Worm (Caenorhabditis elegans): ENCODE measurements around the gene cnc-9.

cnc-9 gene

DNA sequence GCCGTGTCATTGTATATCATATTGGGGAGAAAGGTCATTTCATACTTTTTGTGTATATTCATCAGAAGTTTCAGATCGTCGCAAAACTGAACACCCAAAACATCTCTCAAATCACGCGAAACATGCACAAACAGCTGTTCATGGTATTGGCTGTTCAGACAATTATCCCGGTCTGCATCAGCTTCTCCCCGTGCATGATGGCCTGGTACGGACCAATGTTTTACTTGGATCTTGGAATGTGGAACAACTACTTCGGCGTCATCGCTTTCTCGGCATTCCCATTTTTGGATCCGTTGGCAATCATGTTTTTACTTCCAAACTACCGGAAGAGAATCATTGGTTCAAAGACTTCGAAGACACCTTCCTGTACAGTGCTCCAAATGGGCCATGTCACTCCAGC lies 3.5 kb upstream of the cnc-9 start:
- TF ChIP-seq arid-1 (GFP tag; conservative IDR thresholded peaks at IDR 0.05), result no peak
- TF ChIP-seq unc-62 (GFP tag; optimal IDR thresholded peaks at IDR 0.05 in 1 of 2), result peak in 1 of 2 experiments; percentile 92
- TF ChIP-seq unc-62 (tag; optimal IDR thresholded peaks at IDR 0.05), result no peak

DNA sequence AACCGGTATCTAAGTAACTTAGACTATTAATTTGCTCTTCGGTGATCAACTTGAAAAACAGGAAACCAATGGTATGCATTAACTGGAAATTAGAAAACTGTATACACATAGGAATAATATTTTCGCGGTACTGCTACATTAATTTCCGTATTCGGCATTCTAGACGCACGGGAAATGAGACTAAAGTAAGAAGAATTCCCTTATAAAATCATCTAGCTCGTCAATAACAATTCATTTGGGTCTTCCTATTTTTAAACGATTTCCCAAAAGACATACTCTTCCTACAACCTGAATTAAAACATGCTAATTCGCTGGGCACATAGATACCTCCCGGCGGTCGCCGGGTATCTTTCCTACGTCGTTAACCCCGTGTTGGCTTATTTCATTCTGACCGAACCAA lies 2.4 kb upstream of the cnc-9 start, which contains the start of gene srj-13:
Gene srj-13 (plus strand): TSS at position 301 of the 400 bp plus-strand sequence.
- TF ChIP-seq Y75B8A.6 (GFP tag; IDR thresholded peaks at IDR 0.05), result no peak
- TF ChIP-seq nhr-25 (tag; optimal IDR thresholded peaks at IDR 0.05; ENCODE audit: borderline replicate concordance, insufficient read depth), result no peak
- TF ChIP-seq F49E8.2 (tag; optimal IDR thresholded peaks at IDR 0.05; ENCODE audit: borderline replicate concordance), result no peak
- TF ChIP-seq aha-1 (tag), result peak; percentile 32

DNA sequence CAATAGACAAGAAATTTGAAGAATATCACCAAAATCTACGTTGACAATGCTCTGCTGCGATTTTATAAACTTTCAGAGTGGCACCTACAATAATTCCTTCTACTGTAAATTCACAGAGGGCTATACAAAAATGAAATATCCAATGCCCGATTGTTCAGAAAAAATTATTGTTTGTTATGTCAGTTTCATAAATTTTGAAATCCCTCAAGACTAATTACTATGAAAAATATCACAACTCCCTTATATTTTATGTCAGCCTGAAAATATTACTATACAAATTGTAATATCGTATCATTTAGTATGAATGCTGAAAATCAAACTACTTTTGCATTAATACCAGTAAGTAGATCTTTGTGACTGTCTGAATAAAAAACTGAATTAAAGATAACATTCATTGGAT lies 593 bp upstream of the cnc-9 start, which contains the start of gene srx-60:
Gene srx-60 (plus strand): TSS at position 301 of the 400 bp plus-strand sequence.
- no peak for TF ChIP-seq dmd-8 (GFP tag; IDR thresholded peaks at IDR 0.05)
- TF ChIP-seq arid-1 (GFP tag; conservative IDR thresholded peaks at IDR 0.05), result no peak

DNA sequence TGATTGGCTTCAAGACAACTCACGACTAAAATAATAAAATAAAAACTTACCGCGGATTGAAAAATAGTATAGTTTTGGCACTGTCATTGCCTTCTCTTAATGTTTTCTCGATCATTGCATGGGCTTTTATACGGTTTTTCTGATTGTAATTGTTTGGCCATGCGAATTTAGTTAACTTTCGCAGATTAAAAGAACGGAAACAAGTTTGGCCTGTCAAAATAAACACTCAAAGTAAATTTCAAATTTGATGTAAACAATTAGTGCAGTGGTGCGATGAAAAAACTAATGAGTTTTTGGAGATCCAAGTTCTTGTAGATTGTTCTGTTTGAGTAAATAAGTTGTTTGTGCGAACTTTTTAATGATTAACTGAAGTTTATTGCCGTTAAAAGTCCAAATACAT lies 793 bp downstream of the cnc-9 start, which contains the start of gene gst-41:
Gene gst-41 (minus strand): TSS at position 101 of the 400 bp plus-strand sequence.
- TF ChIP-seq dmd-9 (GFP tag; IDR thresholded peaks at IDR 0.05), result no peak
- TF ChIP-seq hlh-11 (tag; optimal IDR thresholded peaks at IDR 0.05), result no peak
- no peak for TF ChIP-seq pha-4 (GFP tag; IDR thresholded peaks at IDR 0.05)
- TF ChIP-seq pha-4 (tag; optimal IDR thresholded peaks at IDR 0.05), result no peak
- no peak for TF ChIP-seq php-3 (GFP tag; IDR thresholded peaks at IDR 0.05)
- TF ChIP-seq vab-7 (GFP tag; IDR thresholded peaks at IDR 0.05), result no peak
- TF ChIP-seq nhr-11 (tag; optimal IDR thresholded peaks at IDR 0.05), result no peak
- TF ChIP-seq ama-1 (optimal IDR thresholded peaks at IDR 0.05), result no peak
- TF ChIP-seq spr-3 (GFP tag; optimal IDR thresholded peaks at IDR 0.05), result no peak
- no peak for TF ChIP-seq ceh-32 (tag; optimal IDR thresholded peaks at IDR 0.05; ENCODE audit: poor library complexity)
- TF ChIP-seq ceh-62 (tag; optimal IDR thresholded peaks at IDR 0.05), result no peak
- no peak for TF ChIP-seq sdz-12 (GFP tag; optimal IDR thresholded peaks at IDR 0.05)
- TF ChIP-seq ztf-7 (tag; optimal IDR thresholded peaks at IDR 0.05), result no peak
- no peak for TF ChIP-seq jun-1 (tag; optimal IDR thresholded peaks at IDR 0.05)
- no peak for TF ChIP-seq lin-39 (tag; optimal IDR thresholded peaks at IDR 0.05)
- no peak for TF ChIP-seq zfp-3 (GFP tag; conservative IDR thresholded peaks at IDR 0.05)
- TF ChIP-seq egl-43 (GFP tag; IDR thresholded peaks at IDR 0.05), result no peak
- no peak for TF ChIP-seq ZK546.5 (tag; optimal IDR thresholded peaks at IDR 0.05)
- no peak for TF ChIP-seq daf-8 (GFP tag; IDR thresholded peaks at IDR 0.05)

DNA sequence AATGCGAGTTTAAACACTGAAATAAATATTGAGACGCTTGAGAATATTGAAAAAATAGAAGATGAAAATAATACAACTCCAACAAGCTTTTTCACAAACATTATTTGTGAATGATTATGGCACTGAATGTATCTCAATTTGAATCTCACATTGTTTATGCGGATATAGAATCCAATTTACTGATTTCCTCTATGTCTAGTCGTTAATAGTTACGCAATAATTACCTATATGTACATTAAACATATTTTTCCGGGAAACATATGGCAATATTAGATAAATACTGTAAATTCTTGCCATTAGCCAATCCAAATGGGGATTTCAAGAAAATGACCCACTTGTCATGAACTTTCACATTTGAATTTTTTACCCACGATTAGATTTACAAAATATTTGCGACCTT lies 4.6 kb downstream of the cnc-9 start, which contains the start of gene srx-9:
Gene srx-9 (minus strand): TSS at position 101 of the 400 bp plus-strand sequence.
- TF ChIP-seq unc-62 (GFP tag; optimal IDR thresholded peaks at IDR 0.05 in 1 of 2) (peak in 1 of 2 experiments; percentile 2), unc-62 (tag; optimal IDR thresholded peaks at IDR 0.05) (no peak), lin-29 (GFP tag; IDR thresholded peaks at IDR 0.05) (no peak)

DNA sequence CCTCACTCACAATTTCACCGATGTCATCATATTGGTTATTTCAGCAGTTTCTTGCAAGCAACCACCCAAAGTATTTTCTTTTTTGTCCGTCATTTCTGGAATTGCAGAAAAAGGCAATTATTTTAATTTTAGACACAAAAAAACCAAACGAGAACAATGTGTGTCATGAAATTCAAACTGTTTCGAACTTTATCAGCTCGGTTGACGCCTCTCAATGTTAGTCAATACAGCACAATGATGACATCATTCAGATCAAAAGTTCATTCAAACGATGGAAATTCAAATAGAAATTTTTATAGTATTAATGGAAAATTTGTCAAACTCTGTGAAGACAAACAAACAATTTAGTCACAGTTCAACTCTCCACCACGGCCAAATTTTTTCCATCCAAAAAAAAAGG lies 8.1 kb downstream of the cnc-9 start, which contains the start of gene fbxa-105:
Gene fbxa-105 (minus strand): TSS at position 97 of the 400 bp plus-strand sequence.
- TF ChIP-seq ceh-82 (tag; optimal IDR thresholded peaks at IDR 0.05) (no peak), egl-27 (tag; optimal IDR thresholded peaks at IDR 0.05) (no peak), daf-16 (GFP tag; optimal IDR thresholded peaks at IDR 0.05) (no peak), daf-16 (tag; optimal IDR thresholded peaks at IDR 0.05) (peak; percentile 59), F44E2.7 (GFP tag; IDR thresholded peaks at IDR 0.05) (no peak), hlh-30 (tag; optimal IDR thresholded peaks at IDR 0.05; ENCODE audit: insufficient read depth) (no peak), nhr-28 (tag; optimal IDR thresholded peaks at IDR 0.05) (peak; percentile 26), mxl-2 (GFP tag; conservative IDR thresholded peaks at IDR 0.05) (no peak), pqm-1 (tag; optimal IDR thresholded peaks at IDR 0.05) (peak; percentile 77), mes-2 (tag; optimal IDR thresholded peaks at IDR 0.05; ENCODE audit: poor library complexity, severe bottlenecking) (no peak), F37D6.2 (tag; optimal IDR thresholded peaks at IDR 0.05) (no peak), fos-1 (tag; optimal IDR thresholded peaks at IDR 0.05) (no peak), dmd-6 (GFP tag; IDR thresholded peaks at IDR 0.05) (no peak; the same call in 1 of the 2 replicates), dve-1 (tag; optimal IDR thresholded peaks at IDR 0.05; ENCODE audit: insufficient read depth) (peak; percentile 24), dpl-1 (GFP tag; optimal IDR thresholded peaks at IDR 0.05) (no peak), lin-1 (GFP tag; IDR thresholded peaks at IDR 0.05) (no peak)

Data from whole organism, L4 larva.